Worm (Caenorhabditis elegans) whole organism, L4 larva: Measurements from ENCODE around the gene damt-1.

Experiments
- F10B5.3 ChIP-seq: sonication (generic microtip); optimal IDR thresholded peaks from 2 replicates; lab custom pipeline; 2016; ENCODE audit warnings: mild to moderate bottlenecking, missing genetic modification characterization, missing compliant biosample characterization
- F26F4.8 ChIP-seq: fragments of 200-800 bp; sonication (Bioruptor generic); conservative IDR thresholded peaks from 2 replicates; pipeline ENCODE4 v1.3.6; 2022; ENCODE audit warnings: missing genetic modification characterization, missing compliant biosample characterization
- T20F7.1 ChIP-seq: fragments of 200-800 bp; sonication (Bioruptor generic); optimal IDR thresholded peaks from 2 replicates; lab custom pipeline; 2018; ENCODE audit warnings: mild to moderate bottlenecking, missing genetic modification characterization, missing compliant biosample characterization
- Y48G9A.11 ChIP-seq: fragments of 200-800 bp; sonication (Bioruptor generic); IDR thresholded peaks from 2 replicates; pipeline ENCODE4 v1.3.6; 2022; ENCODE audit warnings: missing genetic modification reagents, missing genetic modification characterization, missing compliant biosample characterization
- ZK337.2 ChIP-seq: fragments of 200-800 bp; sonication (Bioruptor generic); IDR thresholded peaks from 2 replicates; pipeline ENCODE4 v1.3.6; 2022; ENCODE audit warnings: missing genetic modification reagents, missing genetic modification characterization, missing compliant biosample characterization
- ama-1 ChIP-seq: fragments of 150-350 bp; optimal IDR thresholded peaks from 2 replicates; lab custom pipeline; 2014; ENCODE audit warnings: inconsistent platforms, mixed read lengths
- arid-1 ChIP-seq: fragments of 200-800 bp; sonication (Bioruptor generic); conservative IDR thresholded peaks from 2 replicates; pipeline ENCODE4 v1.3.6; 2022; ENCODE audit warnings: missing genetic modification reagents, missing genetic modification characterization, missing compliant biosample characterization
- attf-4 ChIP-seq: sonication (generic microtip); optimal IDR thresholded peaks from 3 replicates; lab custom pipeline; 2017; ENCODE audit warnings: missing biosample characterization, missing genetic modification characterization
- ces-1 ChIP-seq: fragments of 150-350 bp; sonication (generic microtip); optimal IDR thresholded peaks from 4 replicates; lab custom pipeline; 2014; ENCODE audit warnings: missing biosample characterization, missing genetic modification reagents, missing genetic modification characterization
- cey-2 ChIP-seq: sonication (generic microtip); optimal IDR thresholded peaks from 3 replicates; lab custom pipeline; 2017; ENCODE audit warnings: missing genetic modification characterization, mild to moderate bottlenecking, missing compliant biosample characterization, antibody characterized with exemption, borderline replicate concordance; ENCODE audit not compliant: insufficient read depth
- ctbp-1 ChIP-seq: fragments of 200-800 bp; sonication (Bioruptor generic); IDR thresholded peaks from 2 replicates; pipeline ENCODE4 v1.3.6; 2022; ENCODE audit warnings: missing genetic modification reagents, missing genetic modification characterization, missing compliant biosample characterization
- daf-16 ChIP-seq, 3 experiments: sonication (generic microtip); optimal IDR thresholded peaks; 2 replicates each; lab custom pipeline; 2016 to 2017; ENCODE audit warnings: missing genetic modification characterization in 3 of 3, missing genetic modification reagents in 3 of 3, mild to moderate bottlenecking in 2 of 3, missing compliant biosample characterization in 2 of 3, missing biosample characterization in 1 of 3, moderate library complexity in 1 of 3
- duxl-1 ChIP-seq: sonication (generic microtip); optimal IDR thresholded peaks from 2 replicates; lab custom pipeline; 2016; ENCODE audit warnings: mild to moderate bottlenecking, missing genetic modification characterization, moderate library complexity, missing compliant biosample characterization; ENCODE audit not compliant: poor library complexity
- fkh-10 ChIP-seq: fragments of 150-350 bp; optimal IDR thresholded peaks from 2 replicates; lab custom pipeline; 2014; ENCODE audit warnings: missing biosample characterization, missing genetic modification reagents, missing genetic modification characterization
- hlh-30 ChIP-seq: sonication (generic microtip); optimal IDR thresholded peaks from 2 replicates; lab custom pipeline; 2017; ENCODE audit warnings: antibody characterized with exemption, mild to moderate bottlenecking, missing genetic modification characterization, missing compliant biosample characterization; ENCODE audit not compliant: insufficient read depth
- hmg-1.1 ChIP-seq: fragments of 200-800 bp; sonication (Bioruptor generic); IDR thresholded peaks from 2 replicates; pipeline ENCODE4 v1.3.6; 2022; ENCODE audit warnings: missing genetic modification reagents, missing genetic modification characterization, missing compliant biosample characterization
- lin-1 ChIP-seq: fragments of 200-800 bp; sonication (Bioruptor generic); IDR thresholded peaks from 2 replicates; pipeline ENCODE4 v1.3.6; 2022; ENCODE audit warnings: missing genetic modification reagents, missing genetic modification characterization, missing compliant biosample characterization
- lin-29 ChIP-seq: fragments of 200-800 bp; sonication (Bioruptor generic); IDR thresholded peaks from 2 replicates; pipeline ENCODE4 v1.3.6; 2022; ENCODE audit warnings: missing genetic modification reagents, missing genetic modification characterization, missing compliant biosample characterization
- lsy-2 ChIP-seq, 2 experiments: fragments of 150-350 bp in 1 of 2; sonication (generic microtip) in 1 of 2; optimal IDR thresholded peaks; 2 replicates each; lab custom pipeline; 2014 to 2017; ENCODE audit warnings: missing biosample characterization in 2 of 2, missing genetic modification characterization in 2 of 2
- madf-9 ChIP-seq: fragments of 200-800 bp; sonication (Bioruptor generic); conservative IDR thresholded peaks from 2 replicates; pipeline ENCODE4 v1.3.6; 2022; ENCODE audit warnings: missing genetic modification reagents, missing genetic modification characterization, missing compliant biosample characterization
- mdl-1 ChIP-seq, 2 experiments: fragments of 150-350 bp in 1 of 2; sonication (generic microtip) in 1 of 2; optimal IDR thresholded peaks; 2 replicates each; lab custom pipeline; 2014 to 2017; ENCODE audit warnings: missing biosample characterization in 2 of 2, missing genetic modification characterization in 2 of 2
- mep-1 ChIP-seq: fragments of 150-350 bp; sonication (generic microtip); optimal IDR thresholded peaks from 3 replicates; lab custom pipeline; 2014; ENCODE audit warnings: missing biosample characterization, missing genetic modification characterization
- mes-2 ChIP-seq: sonication (generic microtip); optimal IDR thresholded peaks from 2 replicates; lab custom pipeline; 2016; ENCODE audit warnings: missing genotype, mild to moderate bottlenecking, missing genetic modification characterization, missing compliant biosample characterization; ENCODE audit not compliant: poor library complexity, severe bottlenecking
- mxl-2 ChIP-seq: fragments of 200-800 bp; sonication (Bioruptor generic); conservative IDR thresholded peaks from 2 replicates; pipeline ENCODE4 v1.3.6; 2022; ENCODE audit warnings: missing genetic modification reagents, missing genetic modification characterization, missing compliant biosample characterization
- mxl-3 ChIP-seq: fragments of 200-800 bp; sonication (Bioruptor generic); optimal IDR thresholded peaks from 2 replicates; lab custom pipeline; 2018; ENCODE audit warnings: mild to moderate bottlenecking, missing genetic modification characterization, missing compliant biosample characterization
- nhr-11 ChIP-seq: fragments of 150-350 bp; optimal IDR thresholded peaks from 2 replicates; lab custom pipeline; 2014; ENCODE audit warnings: missing biosample characterization, missing genetic modification characterization
- nhr-77 ChIP-seq: fragments of 150-350 bp; optimal IDR thresholded peaks from 2 replicates; lab custom pipeline; 2014; ENCODE audit warnings: missing biosample characterization, missing genetic modification characterization
- php-3 ChIP-seq: fragments of 200-800 bp; sonication (Bioruptor generic); IDR thresholded peaks from 2 replicates; pipeline ENCODE4 v1.3.6; 2022; ENCODE audit warnings: missing genetic modification reagents, missing genetic modification characterization, missing compliant biosample characterization
- rbr-2 ChIP-seq: sonication (generic microtip); optimal IDR thresholded peaks from 2 replicates; lab custom pipeline; 2016; ENCODE audit warnings: missing genotype, missing genetic modification characterization, missing compliant biosample characterization
- saeg-2 ChIP-seq: fragments of 200-800 bp; sonication (Bioruptor generic); IDR thresholded peaks from 2 replicates; pipeline ENCODE4 v1.3.6; 2022; ENCODE audit warnings: missing genetic modification reagents, missing genetic modification characterization, missing compliant biosample characterization
- set-16 ChIP-seq: fragments of 200-800 bp; sonication (Bioruptor generic); IDR thresholded peaks from 2 replicates; pipeline ENCODE4 v1.3.6; 2022; ENCODE audit warnings: missing genetic modification reagents, missing genetic modification characterization, missing compliant biosample characterization
- skn-1 ChIP-seq: fragments of 150-350 bp; optimal IDR thresholded peaks from 2 replicates; lab custom pipeline; 2014; ENCODE audit warnings: missing biosample characterization, missing genetic modification characterization
- snpc-1.2 ChIP-seq: fragments of 200-800 bp; sonication (Bioruptor generic); IDR thresholded peaks from 2 replicates; pipeline ENCODE4 v1.3.6; 2022; ENCODE audit warnings: missing genetic modification reagents, missing genetic modification characterization, missing compliant biosample characterization
- spr-1 ChIP-seq: sonication (generic microtip); optimal IDR thresholded peaks from 2 replicates; lab custom pipeline; 2016; ENCODE audit warnings: mild to moderate bottlenecking, missing genetic modification characterization, missing compliant biosample characterization
- unc-62 ChIP-seq, 3 experiments: fragments of 150-350 bp in 1 of 3; sonication (generic microtip); optimal IDR thresholded peaks in 2 of 3; peaks in 1 of 3; 1 replicate in 1 of 3; 2 replicates in 2 of 3; lab custom pipeline; 2014 to 2017; ENCODE audit warnings: missing biosample characterization in 3 of 3, missing genetic modification characterization in 3 of 3, missing genetic modification reagents in 3 of 3, missing genotype in 1 of 3
- zip-11 ChIP-seq: fragments of 200-800 bp; sonication (Bioruptor generic); IDR thresholded peaks from 2 replicates; pipeline ENCODE4 v1.3.6; 2022; ENCODE audit warnings: missing genetic modification characterization, missing compliant biosample characterization

Gene damt-1

ce11 chrII:5704479-5704878 is 15.5 kb upstream of the damt-1 start:
- TF ChIP-seq lsy-2 (tag; optimal IDR thresholded peaks at IDR 0.05; lab: Kevin White, UChicago) (peak in 1 of 2 experiments; percentile 14), saeg-2 (no peak), hlh-30 (tag; lab: Kevin White, UChicago) (peak; percentile 25), mxl-3 (peak; percentile 27), duxl-1 (tag; lab: Kevin White, UChicago) (no peak)

- TF ChIP-seq set-16 (GFP tag; lab: Robert Waterston, UW) = no peak
- no peak for TF ChIP-seq cey-2 (tag; lab: Kevin White, UChicago)
- TF ChIP-seq unc-62 (GFP tag; optimal IDR thresholded peaks at IDR 0.05 in 1 of 2; lab: Kevin White, UChicago) = peak in 1 of 2 experiments; percentile 92
- TF ChIP-seq unc-62 (tag; optimal IDR thresholded peaks at IDR 0.05; lab: Kevin White, UChicago) = no peak
- peak; percentile 5 for TF ChIP-seq fkh-10 (GFP tag; lab: Kevin White, UChicago)
- TF ChIP-seq, all 104 proteins: peak for 2
Observed at ce11 chrII:5707532-5707931, 12.4 kb upstream of the damt-1 start, which contains the start of gene osta-2. TSS of gene osta-2 (plus strand) at chrII:5707691.

ce11 chrII:5708154-5708553 is 11.8 kb upstream of the damt-1 start:
- TF ChIP-seq ctbp-1 (peak; percentile 48), mdl-1 (tag; optimal IDR thresholded peaks at IDR 0.05; lab: Kevin White, UChicago) (no peak), hmg-1.1 (GFP tag; lab: Robert Waterston, UW) (0 out of 2 replicates have a peak, but pooled peaks have one; percentile 24), unc-62 (GFP tag; optimal IDR thresholded peaks at IDR 0.05 in 1 of 2; lab: Kevin White, UChicago) (peak in 1 of 2 experiments; percentile 85), unc-62 (tag; optimal IDR thresholded peaks at IDR 0.05; lab: Kevin White, UChicago) (no peak), ces-1 (GFP tag; lab: Kevin White, UChicago) (peak; percentile 81), rbr-2 (peak; percentile 18), fkh-10 (GFP tag; lab: Kevin White, UChicago) (peak; percentile 82), attf-4 (tag; lab: Kevin White, UChicago) (no peak)

ce11 chrII:5710835-5711234 is 9.1 kb upstream of the damt-1 start:
- TF ChIP-seq nhr-11 (tag; lab: Kevin White, UChicago) (no peak), unc-62 (GFP tag; optimal IDR thresholded peaks at IDR 0.05 in 1 of 2; lab: Kevin White, UChicago) (peak in 1 of 2 experiments; percentile 53), unc-62 (tag; optimal IDR thresholded peaks at IDR 0.05; lab: Kevin White, UChicago) (no peak)

- TF ChIP-seq arid-1 (GFP tag; lab: Robert Waterston, UW) (0 out of 2 replicates have a peak, but pooled peaks have one; percentile 20), skn-1 (tag; lab: Kevin White, UChicago) (no peak), lin-1 (GFP tag; lab: Robert Waterston, UW) (no peak), php-3 (GFP tag; lab: Robert Waterston, UW) (0 out of 2 replicates have a peak, but pooled peaks have one; percentile 25), zip-11 (no peak), spr-1 (tag; lab: Kevin White, UChicago) (peak; percentile 34), ZK337.2 (GFP tag; lab: Robert Waterston, UW) (no peak), F26F4.8 (GFP tag; lab: Robert Waterston, UW) (no peak), ama-1 (lab: Kevin White, UChicago) (peak; percentile 81), lin-29 (GFP tag; lab: Robert Waterston, UW) (no peak), hlh-30 (tag; lab: Kevin White, UChicago) (no peak), mep-1 (tag; lab: Kevin White, UChicago) (peak; percentile 5), nhr-77 (tag; lab: Kevin White, UChicago) (no peak), mes-2 (tag; lab: Kevin White, UChicago) (peak; percentile 4), T20F7.1 (GFP tag; lab: Kevin White, UChicago) (peak; percentile 30), unc-62 (GFP tag; optimal IDR thresholded peaks at IDR 0.05 in 1 of 2; lab: Kevin White, UChicago) (no peak), unc-62 (tag; optimal IDR thresholded peaks at IDR 0.05; lab: Kevin White, UChicago) (no peak), lsy-2 (tag; optimal IDR thresholded peaks at IDR 0.05; lab: Kevin White, UChicago) (no peak), madf-9 (GFP tag; lab: Robert Waterston, UW) (no peak), F10B5.3 (tag; lab: Kevin White, UChicago) (no peak), daf-16 (GFP tag; optimal IDR thresholded peaks at IDR 0.05; lab: Kevin White, UChicago) (no peak), daf-16 (tag; optimal IDR thresholded peaks at IDR 0.05; lab: Kevin White, UChicago) (no peak), ces-1 (GFP tag; lab: Kevin White, UChicago) (no peak), snpc-1.2 (GFP tag; lab: Robert Waterston, UW) (0 out of 2 replicates have a peak, but pooled peaks have one; percentile 8), mxl-2 (no peak), Y48G9A.11 (peak; percentile 26; the same call in 1 of the 2 replicates)
Observed at ce11 chrII:5712126-5712525, 7.8 kb upstream of the damt-1 start.
